Fruit fly (Drosophila melanogaster): ENCODE results near the gene CG6569.
A peak's percentile ranks its signal among the peaks of the same experiment; 100 is the strongest.

Gene CG6569

DNA sequence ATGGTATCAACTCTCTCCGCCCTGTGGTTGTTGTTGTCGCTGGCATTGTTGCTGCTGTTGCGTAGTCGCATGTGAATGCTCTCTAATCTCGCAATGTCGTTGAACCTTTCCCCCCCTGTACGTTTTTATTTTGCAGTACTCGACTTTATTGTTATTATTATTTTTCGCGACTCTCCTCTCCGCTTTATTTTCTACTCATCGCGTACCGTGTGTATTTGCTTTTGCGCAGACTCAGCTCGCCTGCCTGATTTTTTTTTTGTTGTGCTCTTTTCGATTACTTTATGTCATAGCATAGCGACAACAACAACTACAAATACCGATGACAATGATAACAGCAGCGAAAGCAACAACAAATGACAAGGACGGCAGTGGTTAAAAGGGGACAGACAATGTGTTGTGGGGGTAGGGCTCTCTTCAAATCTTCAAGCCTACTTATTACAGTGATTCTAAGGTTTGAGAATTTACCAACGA, 38.2 kb downstream of the CG6569 start:
- TF ChIP-seq usp (GFP tag; optimal IDR thresholded peaks at IDR 0.05): no peak
- no peak for TF ChIP-seq CG32264 (GFP tag; optimal IDR thresholded peaks at IDR 0.05)
- no peak for TF ChIP-seq Sp1 (GFP tag; optimal IDR thresholded peaks at IDR 0.05)
- TF ChIP-seq Dif (GFP tag; optimal IDR thresholded peaks at IDR 0.05; ENCODE audit: partially characterized antibody): peak; percentile 12
- TF ChIP-seq dmrt93B (GFP tag; optimal IDR thresholded peaks at IDR 0.05): no peak
- TF ChIP-seq br (GFP tag; optimal IDR thresholded peaks at IDR 0.05): peak; percentile 36
- no peak for TF ChIP-seq pan (optimal IDR thresholded peaks at IDR 0.05)
- no peak for TF ChIP-seq CrebA (GFP tag; optimal IDR thresholded peaks at IDR 0.05; ENCODE audit: borderline replicate concordance)
- TF ChIP-seq lola (GFP tag; optimal IDR thresholded peaks at IDR 0.05): no peak
- TF ChIP-seq Dfd (GFP tag; optimal IDR thresholded peaks at IDR 0.05): no peak
- peak; percentile 16 for TF ChIP-seq woc (GFP tag; optimal IDR thresholded peaks at IDR 0.05)
- no peak for TF ChIP-seq dl (GFP tag; optimal IDR thresholded peaks at IDR 0.05; ENCODE audit: insufficient read depth in 1 of 2, partially characterized antibody in 2 of 2)
- no peak for TF ChIP-seq ey (GFP tag; optimal IDR thresholded peaks at IDR 0.05)
- peak; percentile 52 for TF ChIP-seq Vsx2 (GFP tag; optimal IDR thresholded peaks at IDR 0.05; ENCODE audit: partially characterized antibody)
- no peak for TF ChIP-seq Rel (GFP tag; optimal IDR thresholded peaks at IDR 0.05)
- peak; percentile 44 for TF ChIP-seq Rel (tag; optimal IDR thresholded peaks at IDR 0.05)
- TF ChIP-seq Hr78 (GFP tag; optimal IDR thresholded peaks at IDR 0.05): no peak
- TF ChIP-seq CG9705 (GFP tag; optimal IDR thresholded peaks at IDR 0.05): no peak
- TF ChIP-seq Mio (GFP tag; optimal IDR thresholded peaks at IDR 0.05): no peak
- TF ChIP-seq psq (GFP tag; optimal IDR thresholded peaks at IDR 0.05): peak; percentile 60
- no peak for TF ChIP-seq Myc (optimal IDR thresholded peaks at IDR 0.05)
- peak; percentile 74 for TF ChIP-seq tai (GFP tag; optimal IDR thresholded peaks at IDR 0.05)
- no peak for TF ChIP-seq OdsH (GFP tag; optimal IDR thresholded peaks at IDR 0.05)
- no peak for TF ChIP-seq brk (GFP tag; optimal IDR thresholded peaks at IDR 0.05)
- no peak for TF ChIP-seq Hr83 (GFP tag; optimal IDR thresholded peaks at IDR 0.05; ENCODE audit: poor library complexity, severe bottlenecking)
- TF ChIP-seq Abd-B (GFP tag; optimal IDR thresholded peaks at IDR 0.05): no peak
- no peak for TF ChIP-seq HLH106 (tag; optimal IDR thresholded peaks at IDR 0.05)
- no peak for TF ChIP-seq jim (GFP tag; optimal IDR thresholded peaks at IDR 0.05)
- TF ChIP-seq sage (GFP tag; optimal IDR thresholded peaks at IDR 0.05): peak; percentile 3
- TF ChIP-seq fru (GFP tag; optimal IDR thresholded peaks at IDR 0.05): peak; percentile 25
- peak; percentile 10 for TF ChIP-seq h (GFP tag; optimal IDR thresholded peaks at IDR 0.05)
- peak; percentile 15 for TF ChIP-seq Hnf4 (GFP tag; optimal IDR thresholded peaks at IDR 0.05)
- TF ChIP-seq N (GFP tag; optimal IDR thresholded peaks at IDR 0.05): no peak
- TF ChIP-seq foxo (GFP tag; optimal IDR thresholded peaks at IDR 0.05): peak; percentile 5 to 10
- no peak for TF ChIP-seq Jra (GFP tag; optimal IDR thresholded peaks at IDR 0.05)
- TF ChIP-seq dsf (GFP tag; optimal IDR thresholded peaks at IDR 0.05; ENCODE audit: borderline replicate concordance): no peak
- no peak for TF ChIP-seq rgr (GFP tag; optimal IDR thresholded peaks at IDR 0.05)
- TF ChIP-seq GATAd (GFP tag; optimal IDR thresholded peaks at IDR 0.05): no peak
- TF ChIP-seq sv (GFP tag; optimal IDR thresholded peaks at IDR 0.05): no peak

DNA sequence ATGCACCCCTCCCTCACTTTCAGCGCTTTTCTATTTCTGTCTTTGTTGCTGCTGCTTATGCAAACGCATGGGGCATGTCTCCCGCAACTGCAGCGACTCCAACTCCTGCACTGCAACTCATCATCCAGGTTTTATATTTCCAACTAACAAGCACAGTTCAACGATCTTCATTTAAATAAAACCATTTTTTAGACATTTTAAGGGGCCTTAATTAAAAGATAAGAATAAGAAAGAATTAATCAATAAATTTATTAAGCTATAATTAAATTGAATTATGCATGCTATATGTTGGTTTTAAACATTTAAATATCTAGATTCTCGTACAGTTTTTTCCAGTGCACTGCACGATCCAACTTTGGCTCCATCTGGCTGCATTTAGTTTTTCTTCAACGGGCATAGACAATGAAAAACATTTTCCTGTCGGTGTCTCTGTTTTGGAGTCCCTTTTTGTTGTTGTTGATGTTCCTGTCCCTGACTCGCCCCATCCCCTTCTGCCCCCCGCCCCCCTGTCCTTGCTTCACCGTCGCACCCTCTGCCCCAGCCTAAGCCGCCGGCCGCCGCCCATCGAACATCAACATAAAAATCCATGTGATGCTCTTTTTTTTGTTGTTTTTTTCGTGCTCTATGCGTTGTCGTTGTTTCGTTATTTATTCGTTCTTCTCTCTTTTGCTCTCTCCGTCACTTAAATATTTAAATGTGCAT, 38.8 kb downstream of the CG6569 start:
- TF ChIP-seq dmrt93B (GFP tag; optimal IDR thresholded peaks at IDR 0.05): peak; percentile 7
- no peak for TF ChIP-seq ey (GFP tag; optimal IDR thresholded peaks at IDR 0.05)
- TF ChIP-seq HLH106 (tag; optimal IDR thresholded peaks at IDR 0.05): no peak
- no peak for TF ChIP-seq Abd-B (GFP tag; optimal IDR thresholded peaks at IDR 0.05)
- peak in 1 of 2 experiments; percentile 22 for TF ChIP-seq foxo (GFP tag; optimal IDR thresholded peaks at IDR 0.05)
- no peak for TF ChIP-seq rgr (GFP tag; optimal IDR thresholded peaks at IDR 0.05)
- TF ChIP-seq OdsH (GFP tag; optimal IDR thresholded peaks at IDR 0.05): no peak
- no peak for TF ChIP-seq GATAd (GFP tag; optimal IDR thresholded peaks at IDR 0.05)

Data from whole organism, wandering third instar larva.